Worm (Caenorhabditis elegans) whole organism, L3 larva: ENCODE measurements around the gene fbxa-78.

Experiments
- ama-1 ChIP-seq: fragments of 150-350 bp; optimal IDR thresholded peaks from 2 replicates; lab custom pipeline; 2018
- ceh-28 ChIP-seq: fragments of 150-350 bp; optimal IDR thresholded peaks from 2 replicates; lab custom pipeline; 2014; ENCODE audit warnings: missing biosample characterization, missing genetic modification reagents, missing genetic modification characterization
- egl-5 ChIP-seq: fragments of 150-350 bp; optimal IDR thresholded peaks from 2 replicates; lab custom pipeline; 2017; ENCODE audit warnings: missing biosample characterization, missing genetic modification reagents, missing genetic modification characterization, inconsistent platforms
- hmg-11 ChIP-seq: sonication (generic microtip); optimal IDR thresholded peaks from 2 replicates; lab custom pipeline; 2016; ENCODE audit warnings: missing genetic modification characterization, missing compliant biosample characterization
- lin-15B ChIP-seq: fragments of 150-350 bp; optimal IDR thresholded peaks from 2 replicates; lab custom pipeline; 2014; ENCODE audit warnings: missing biosample characterization, missing genetic modification characterization
- nfya-1 ChIP-seq: sonication (generic microtip); optimal IDR thresholded peaks from 2 replicates; lab custom pipeline; 2017; ENCODE audit warnings: missing genetic modification characterization, mild to moderate bottlenecking, missing compliant biosample characterization, antibody characterized with exemption, moderate library complexity; ENCODE audit not compliant: insufficient read depth
- nhr-12 ChIP-seq: fragments of 150-350 bp; optimal IDR thresholded peaks from 2 replicates; lab custom pipeline; 2014; ENCODE audit warnings: missing biosample characterization, missing genetic modification characterization
- nhr-25 ChIP-seq: sonication (generic microtip); optimal IDR thresholded peaks from 2 replicates; lab custom pipeline; 2017; ENCODE audit warnings: missing biosample characterization, missing genetic modification characterization
- nhr-76 ChIP-seq: fragments of 150-350 bp; sonication (generic microtip); optimal IDR thresholded peaks from 5 replicates; lab custom pipeline; 2014; ENCODE audit warnings: missing biosample characterization, missing genetic modification characterization
- pha-4 ChIP-seq: fragments of 150-350 bp; optimal IDR thresholded peaks from 2 replicates; lab custom pipeline; 2014; ENCODE audit warnings: missing biosample characterization, missing genetic modification reagents, missing genetic modification characterization
- pqm-1 ChIP-seq: fragments of 150-350 bp; optimal IDR thresholded peaks from 2 replicates; lab custom pipeline; 2017; ENCODE audit warnings: missing biosample characterization, missing genetic modification characterization, inconsistent platforms
- sea-2 ChIP-seq: fragments of 150-350 bp; sonication (generic microtip); optimal IDR thresholded peaks from 4 replicates; lab custom pipeline; 2014; ENCODE audit warnings: missing biosample characterization, missing genetic modification reagents, missing genetic modification characterization
- snpc-4 ChIP-seq: fragments of 150-350 bp; optimal IDR thresholded peaks from 2 replicates; lab custom pipeline; 2014; ENCODE audit warnings: missing biosample characterization, missing genetic modification characterization
- tbx-2 ChIP-seq: sonication (generic microtip); optimal IDR thresholded peaks from 2 replicates; lab custom pipeline; 2016; ENCODE audit warnings: mild to moderate bottlenecking, missing genetic modification characterization, missing compliant biosample characterization
- zag-1 ChIP-seq: fragments of 150-350 bp; optimal IDR thresholded peaks from 2 replicates; lab custom pipeline; 2014; ENCODE audit warnings: missing biosample characterization, missing genetic modification characterization
- ztf-11 ChIP-seq: fragments of 150-350 bp; optimal IDR thresholded peaks from 2 replicates; lab custom pipeline; 2014; ENCODE audit warnings: missing biosample characterization, missing genetic modification characterization

Gene fbxa-78

DNA sequence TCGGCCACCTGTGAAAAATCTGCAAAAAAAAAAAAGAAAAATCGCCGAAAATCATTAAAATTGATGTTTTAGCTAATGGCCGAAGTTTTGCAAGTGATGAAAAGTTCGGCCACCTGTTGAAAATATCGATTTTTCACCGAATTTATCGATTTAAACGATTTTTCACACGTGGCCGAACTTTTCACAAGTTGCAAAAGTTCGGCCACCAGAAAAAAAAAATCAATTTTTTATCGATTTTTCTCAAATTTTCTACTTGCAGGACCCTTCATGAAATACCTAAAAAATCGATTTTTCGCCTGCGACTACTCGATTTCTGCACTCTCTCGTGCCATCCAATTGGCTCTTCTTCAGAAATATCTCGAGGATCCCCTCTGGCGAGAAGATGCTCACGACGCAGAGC lies 47.6 kb downstream of the fbxa-78 start:
- TF ChIP-seq nhr-12 (tag; lab: Kevin White, UChicago), result no peak
- TF ChIP-seq ceh-28 (tag; lab: Kevin White, UChicago), result peak; percentile 62

DNA sequence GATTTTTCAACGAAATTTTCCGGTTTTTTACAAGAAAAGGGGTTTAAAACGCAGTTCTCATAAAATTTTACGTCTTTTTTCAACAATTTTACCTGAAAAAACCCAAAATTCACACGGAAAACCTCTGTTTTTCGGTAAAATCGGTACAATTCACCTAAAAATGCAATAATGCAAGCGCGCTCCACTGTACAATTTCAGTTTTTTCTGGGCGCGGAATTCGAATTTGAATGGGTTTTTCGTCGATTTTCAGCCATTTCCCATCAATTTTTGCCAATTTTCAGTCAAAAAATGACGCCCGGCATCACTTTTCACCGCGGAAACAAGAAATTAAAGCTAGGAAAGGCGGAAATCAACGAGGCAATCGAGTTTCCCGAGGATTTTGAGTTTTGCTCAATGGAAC lies 50.4 kb downstream of the fbxa-78 start, which contains the start of gene orc-3:
TSS of gene orc-3 (plus strand) at position 282 of the 400 bp plus-strand sequence.
- TF ChIP-seq nhr-25 (peak; percentile 9), hmg-11 (peak; percentile 24), nhr-76 (tag; lab: Kevin White, UChicago) (no peak), nfya-1 (tag; lab: Kevin White, UChicago) (peak; percentile 6), tbx-2 (no peak), zag-1 (no peak), ama-1 (lab: Kevin White, UChicago) (no peak), lin-15B (tag; lab: Kevin White, UChicago) (peak; percentile 67), snpc-4 (tag; lab: Kevin White, UChicago) (no peak), pha-4 (tag; lab: Kevin White, UChicago) (peak; percentile 32), egl-5 (tag; lab: Kevin White, UChicago) (peak; percentile 61), pqm-1 (tag; lab: Kevin White, UChicago) (no peak), ztf-11 (no peak), sea-2 (no peak)
